Fruit fly (Drosophila melanogaster) S2 (cell line): Measurements from ENCODE around the gene CG4467.

Source experiments
- CG8478 ChIP-seq: fragments of >200 bp; optimal IDR thresholded peaks from 2 replicates; lab custom pipeline; 2018
- CTCF ChIP-seq, 2 experiments: fragments of >200 bp; optimal IDR thresholded peaks; 2 replicates each; lab custom pipeline; 2018

DNA sequence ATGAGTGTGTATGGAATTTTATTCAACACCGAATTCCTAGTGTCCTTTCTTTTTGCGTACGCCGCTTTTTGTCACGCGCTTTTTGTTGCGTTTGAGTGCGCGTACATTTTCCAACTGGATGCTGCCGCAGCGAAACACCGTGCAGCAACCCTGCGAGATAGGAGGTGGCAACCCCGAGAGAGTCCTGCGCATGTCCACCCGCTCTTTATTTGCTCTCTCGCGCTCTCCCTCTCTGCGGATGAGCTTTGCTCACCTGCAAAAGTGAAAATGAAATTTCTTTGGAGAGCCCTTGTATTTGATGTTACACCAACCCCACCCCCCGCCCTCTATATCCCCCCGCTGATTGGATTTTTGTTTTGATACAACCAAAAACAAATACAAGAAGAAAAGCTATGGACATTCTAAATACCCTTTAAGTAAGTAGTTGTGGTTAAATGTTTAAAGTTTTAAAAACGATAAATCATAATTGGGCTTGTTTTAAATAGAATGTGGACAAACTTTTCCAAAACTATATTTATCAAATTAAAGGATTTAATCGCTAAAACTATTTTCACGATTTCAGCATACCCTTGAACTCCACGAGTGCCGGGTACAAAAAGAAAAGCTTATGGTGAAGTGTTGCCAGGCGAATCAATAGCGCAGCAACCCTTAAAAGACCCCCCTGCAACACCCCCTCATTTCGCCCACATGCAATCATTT, 8.6 kb downstream of the CG4467 start:
- no peak for TF ChIP-seq CTCF (optimal IDR thresholded peaks at IDR 0.05; lab: Kevin White, UChicago)
- no peak for TF ChIP-seq CG8478
